4 fruit fly cellular contexts compared by ENCODE assay signal in the genomic region with DNA sequence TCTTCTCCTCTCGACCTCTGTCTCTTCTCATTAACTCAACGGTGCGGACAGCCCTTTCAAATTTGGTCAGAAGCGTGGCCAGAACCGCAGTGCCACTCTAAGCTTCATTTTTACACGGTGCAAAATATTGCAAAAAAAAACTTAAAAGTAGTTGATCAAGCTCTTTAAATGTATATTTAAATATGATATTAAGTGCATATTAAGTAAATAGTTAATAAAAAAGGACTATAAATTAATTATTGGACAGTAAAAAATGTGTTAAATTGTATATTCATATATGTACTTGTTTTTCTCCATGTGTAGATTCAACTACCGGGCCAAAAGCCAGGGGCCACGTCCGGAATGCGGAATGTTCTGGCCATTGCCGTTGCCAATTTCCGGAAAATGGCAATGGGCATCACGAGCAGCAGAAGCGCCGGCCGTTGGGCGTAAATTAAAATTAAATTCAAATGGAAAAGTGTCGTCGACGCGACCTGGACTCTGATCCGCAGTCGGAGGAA.
TF ChIP-seq lines count a peak whose summit lies in the region.

A gene (plus strand): TSS at position 450 of the 500 bp plus-strand sequence.

- no peak for TF ChIP-seq CTCF in whole organism, embryonic (GFP tag; optimal IDR thresholded peaks at IDR 0.05; lab: Kevin White, UChicago)

TF ChIP-seq in whole organism, embryonic, 481 proteins besides CTCF, POLR2A, EP300 and RAD21 (continues in another document):
- no peak for TF ChIP-seq wor (GFP tag; IDR thresholded peaks at IDR 0.05; lab: Robert Waterston, UW)
- TF ChIP-seq E2f2 (GFP tag; IDR thresholded peaks at IDR 0.05; lab: Robert Waterston, UW): no peak
- TF ChIP-seq jigr1 (GFP tag; IDR thresholded peaks at IDR 0.05; lab: Robert Waterston, UW): no peak
- TF ChIP-seq usp (GFP tag; optimal IDR thresholded peaks at IDR 0.05; lab: Kevin White, UChicago): no peak
- peak; percentile 17 for TF ChIP-seq Sox102F (GFP tag; optimal IDR thresholded peaks at IDR 0.05; lab: Kevin White, UChicago)
- no peak for TF ChIP-seq CG10321 (GFP tag; IDR thresholded peaks at IDR 0.05; lab: Robert Waterston, UW)
- no peak for TF ChIP-seq salm (tag; optimal IDR thresholded peaks at IDR 0.05; lab: Kevin White, UChicago)
- no peak for TF ChIP-seq Nf-YB (GFP tag; optimal IDR thresholded peaks at IDR 0.05; lab: Kevin White, UChicago)
- no peak for TF ChIP-seq H15 (GFP tag; IDR thresholded peaks at IDR 0.05; lab: Robert Waterston, UW)
- no peak for TF ChIP-seq Awh (GFP tag; IDR thresholded peaks at IDR 0.05; lab: Robert Waterston, UW)
- TF ChIP-seq Fer1 (GFP tag; optimal IDR thresholded peaks at IDR 0.05; lab: Kevin White, UChicago): peak; percentile 49
- no peak for TF ChIP-seq TFAM (GFP tag; optimal IDR thresholded peaks at IDR 0.05; lab: Kevin White, UChicago)
- TF ChIP-seq Meics (GFP tag; optimal IDR thresholded peaks at IDR 0.05; lab: Kevin White, UChicago): peak; percentile 15
- no peak for TF ChIP-seq CG14667 (GFP tag; IDR thresholded peaks at IDR 0.05; lab: Robert Waterston, UW)
- TF ChIP-seq da (GFP tag; optimal IDR thresholded peaks at IDR 0.05; lab: Kevin White, UChicago): no peak
- no peak for TF ChIP-seq Kr (GFP tag; optimal IDR thresholded peaks at IDR 0.05; lab: Kevin White, UChicago)
- TF ChIP-seq bowl (GFP tag; IDR thresholded peaks at IDR 0.05; lab: Robert Waterston, UW): no peak
- no peak for TF ChIP-seq en (GFP tag; optimal IDR thresholded peaks at IDR 0.05; lab: Kevin White, UChicago)
- no peak for TF ChIP-seq zen2 (GFP tag; IDR thresholded peaks at IDR 0.05; lab: Robert Waterston, UW; ENCODE audit: partially characterized antibody)
- TF ChIP-seq CG12104 (GFP tag; optimal IDR thresholded peaks at IDR 0.05; lab: Kevin White, UChicago): no peak
- TF ChIP-seq CG18476 (GFP tag; optimal IDR thresholded peaks at IDR 0.05; lab: Kevin White, UChicago): no peak
- no peak for TF ChIP-seq Dref (GFP tag; IDR thresholded peaks at IDR 0.05; lab: Robert Waterston, UW)
- no peak for TF ChIP-seq Dek (tag; optimal IDR thresholded peaks at IDR 0.05; lab: Kevin White, UChicago)

TF ChIP-seq in whole organism, prepupa, 60 proteins besides CTCF, POLR2A, EP300 and RAD21:
- peak; percentile 50 for TF ChIP-seq Eip78C (GFP tag; lab: Kevin White, UChicago)
- no peak for TF ChIP-seq Hr4 (GFP tag; optimal IDR thresholded peaks at IDR 0.05; lab: Kevin White, UChicago)
- no peak for TF ChIP-seq CG16779 (tag; optimal IDR thresholded peaks at IDR 0.05; lab: Kevin White, UChicago)
- TF ChIP-seq vri (GFP tag; optimal IDR thresholded peaks at IDR 0.05; lab: Kevin White, UChicago): no peak
- TF ChIP-seq svp (GFP tag; lab: Kevin White, UChicago): peak; percentile 51
- TF ChIP-seq achi (GFP tag; optimal IDR thresholded peaks at IDR 0.05; lab: Kevin White, UChicago): peak; percentile 0
- TF ChIP-seq Hr38 (GFP tag; optimal IDR thresholded peaks at IDR 0.05; lab: Kevin White, UChicago): no peak

TF ChIP-seq in whole organism, pupa, 21 proteins besides CTCF, POLR2A, EP300 and RAD21:
- TF ChIP-seq CG14655 (GFP tag; optimal IDR thresholded peaks at IDR 0.05; lab: Kevin White, UChicago) (peak; percentile 5), EcR (GFP tag; optimal IDR thresholded peaks at IDR 0.05; lab: Kevin White, UChicago) (no peak)
TF ChIP-seq in whole organism, pupa: peak in this region for 1.

TF ChIP-seq in whole organism, wandering third instar larva, 38 proteins besides CTCF, POLR2A, EP300 and RAD21:
- TF ChIP-seq rgr (GFP tag; optimal IDR thresholded peaks at IDR 0.05; lab: Kevin White, UChicago) (peak; percentile 11), Hr78 (GFP tag; optimal IDR thresholded peaks at IDR 0.05; lab: Kevin White, UChicago) (no peak)
TF ChIP-seq in whole organism, wandering third instar larva: peak in this region for 1.
